Worm (Caenorhabditis elegans) whole organism, young adult: ENCODE measurements around the gene srv-11.
A peak's percentile ranks its signal among the peaks of the same experiment; 100 is the strongest.

ENCODE experiments used
- B0261.1 ChIP-seq: sonication (generic microtip); optimal IDR thresholded peaks from 2 replicates; lab custom pipeline; 2016; ENCODE audit warnings: mild to moderate bottlenecking, missing genetic modification characterization, moderate library complexity, missing compliant biosample characterization
- B0336.3 ChIP-seq: fragments of 200-800 bp; sonication (Bioruptor generic); IDR thresholded peaks from 2 replicates; pipeline ENCODE4 v1.3.6; 2022; ENCODE audit warnings: missing genetic modification characterization, missing compliant biosample characterization
- F52B5.7 ChIP-seq: sonication (generic microtip); optimal IDR thresholded peaks from 2 replicates; lab custom pipeline; 2016; ENCODE audit warnings: mild to moderate bottlenecking, missing genetic modification characterization, missing compliant biosample characterization
- F55B11.4 ChIP-seq: sonication (generic microtip); optimal IDR thresholded peaks from 2 replicates; lab custom pipeline; 2016; ENCODE audit warnings: missing compliant biosample characterization, missing genetic modification characterization, borderline replicate concordance; ENCODE audit not compliant: insufficient read depth
- T07F8.4 ChIP-seq: sonication (generic microtip); optimal IDR thresholded peaks from 2 replicates; lab custom pipeline; 2016; ENCODE audit warnings: mild to moderate bottlenecking, missing genetic modification characterization, moderate library complexity, missing compliant biosample characterization
- aptf-2 ChIP-seq: fragments of 200-800 bp; sonication (Bioruptor generic); conservative IDR thresholded peaks from 2 replicates; pipeline ENCODE4 v1.3.6; 2022; ENCODE audit warnings: missing genetic modification reagents, missing genetic modification characterization, missing compliant biosample characterization
- aptf-3 ChIP-seq: fragments of 200-800 bp; sonication (Bioruptor generic); IDR thresholded peaks from 2 replicates; pipeline ENCODE4 v1.3.6; 2022; ENCODE audit warnings: missing genetic modification characterization, missing compliant biosample characterization
- attf-6 ChIP-seq: fragments of 200-800 bp; sonication (Bioruptor generic); IDR thresholded peaks from 2 replicates; pipeline ENCODE4 v1.3.6; 2022; ENCODE audit warnings: missing genetic modification reagents, missing genetic modification characterization, missing compliant biosample characterization
- bed-2 ChIP-seq: fragments of 200-800 bp; sonication (Bioruptor generic); IDR thresholded peaks from 2 replicates; pipeline ENCODE4 v1.3.6; 2022; ENCODE audit warnings: missing genetic modification reagents, missing genetic modification characterization, missing compliant biosample characterization
- ceh-79 ChIP-seq: sonication (generic microtip); optimal IDR thresholded peaks from 2 replicates; lab custom pipeline; 2017; ENCODE audit warnings: mild to moderate bottlenecking, missing genetic modification characterization, missing compliant biosample characterization
- ceh-91 ChIP-seq: fragments of 200-800 bp; sonication (Bioruptor generic); IDR thresholded peaks from 2 replicates; pipeline ENCODE4 v1.3.6; 2022; ENCODE audit warnings: missing genetic modification reagents, missing genetic modification characterization, missing compliant biosample characterization
- dox-1 ChIP-seq: fragments of 200-800 bp; sonication (Bioruptor generic); IDR thresholded peaks from 2 replicates; pipeline ENCODE4 v1.3.6; 2022; ENCODE audit warnings: missing genetic modification reagents, missing genetic modification characterization, missing compliant biosample characterization
- dpl-1 ChIP-seq: fragments of 150-350 bp; optimal IDR thresholded peaks from 2 replicates; lab custom pipeline; 2014; ENCODE audit warnings: missing biosample characterization, missing genetic modification reagents, missing genetic modification characterization
- egl-18 ChIP-seq: fragments of 200-800 bp; sonication (Bioruptor generic); IDR thresholded peaks from 2 replicates; pipeline ENCODE4 v1.3.6; 2022; ENCODE audit warnings: missing genetic modification reagents, missing genetic modification characterization, missing compliant biosample characterization
- him-1 ChIP-seq: sonication (generic microtip); optimal IDR thresholded peaks from 2 replicates; lab custom pipeline; 2016; ENCODE audit warnings: missing genotype, missing genetic modification reagents, missing genetic modification characterization, missing compliant biosample characterization
- hsf-1 ChIP-seq: fragments of 200-800 bp; sonication (Bioruptor generic); IDR thresholded peaks from 2 replicates; pipeline ENCODE4 v1.3.6; 2022; ENCODE audit warnings: missing genetic modification reagents, missing genetic modification characterization, missing compliant biosample characterization
- let-607 ChIP-seq, 2 experiments: fragments of 200-800 bp in 1 of 2; sonication (Bioruptor generic) in 1 of 2; sonication (generic microtip) in 1 of 2; optimal IDR thresholded peaks; 2 replicates each; lab custom pipeline; 2016 to 2018; ENCODE audit warnings: mild to moderate bottlenecking in 2 of 2, missing compliant biosample characterization in 2 of 2, missing genetic modification characterization in 2 of 2, moderate library complexity in 2 of 2, missing genotype in 1 of 2
- lin-35 ChIP-seq, 3 experiments: fragments of 150-350 bp in 2 of 3; sonication (generic microtip) in 1 of 3; optimal IDR thresholded peaks; 2 replicates each; lab custom pipeline; 2014 to 2018; ENCODE audit warnings: missing biosample characterization in 3 of 3, missing genetic modification characterization in 3 of 3, missing genetic modification reagents in 3 of 3
- lsy-27 ChIP-seq: sonication (generic microtip); optimal IDR thresholded peaks from 2 replicates; lab custom pipeline; 2017; ENCODE audit warnings: missing genetic modification characterization, mild to moderate bottlenecking, missing compliant biosample characterization, antibody characterized with exemption, missing genotype, borderline replicate concordance; ENCODE audit not compliant: insufficient read depth
- mes-4 ChIP-seq: sonication (generic microtip); optimal IDR thresholded peaks from 2 replicates; lab custom pipeline; 2016; ENCODE audit warnings: missing genotype, missing genetic modification characterization, missing compliant biosample characterization
- mxl-1 ChIP-seq: sonication (generic microtip); optimal IDR thresholded peaks from 2 replicates; lab custom pipeline; 2016; ENCODE audit warnings: missing genetic modification characterization, missing compliant biosample characterization
- nfyb-1 ChIP-seq: fragments of 200-800 bp; sonication (Bioruptor generic); IDR thresholded peaks from 2 replicates; pipeline ENCODE4 v1.3.6; 2022; ENCODE audit warnings: missing genetic modification reagents, missing genetic modification characterization, missing compliant biosample characterization
- rec-8 ChIP-seq, 2 experiments: sonication (generic microtip); optimal IDR thresholded peaks; 2 replicates each; lab custom pipeline; 2016; ENCODE audit warnings: mild to moderate bottlenecking in 2 of 2, missing genetic modification characterization in 2 of 2, missing genetic modification reagents in 2 of 2, missing genotype in 2 of 2, missing biosample characterization in 1 of 2, missing compliant biosample characterization in 1 of 2, moderate library complexity in 1 of 2
- repo-1 ChIP-seq: sonication (generic microtip); optimal IDR thresholded peaks from 2 replicates; lab custom pipeline; 2017; ENCODE audit warnings: mild to moderate bottlenecking, missing genetic modification characterization, missing compliant biosample characterization
- snpc-4 ChIP-seq, 5 experiments: fragments of 150-350 bp in 1 of 5; sonication (generic microtip) in 4 of 5; optimal IDR thresholded peaks; 2 replicates each; lab custom pipeline; 2014 to 2018; ENCODE audit warnings: missing genetic modification characterization in 5 of 5, missing biosample characterization in 3 of 5, antibody characterized with exemption in 2 of 5, mild to moderate bottlenecking in 2 of 5, missing compliant biosample characterization in 2 of 5, missing genotype in 2 of 5, moderate library complexity in 2 of 5, missing genetic modification reagents in 1 of 5
- unc-62 ChIP-seq: fragments of 150-350 bp; optimal IDR thresholded peaks from 2 replicates; lab custom pipeline; 2014; ENCODE audit warnings: missing biosample characterization, missing genetic modification reagents, missing genetic modification characterization
- zim-3 ChIP-seq: sonication (generic microtip); optimal IDR thresholded peaks from 2 replicates; lab custom pipeline; 2017; ENCODE audit warnings: mild to moderate bottlenecking, missing genetic modification characterization, moderate library complexity, missing compliant biosample characterization
- ztf-25 ChIP-seq: fragments of 200-800 bp; sonication (Bioruptor generic); IDR thresholded peaks from 2 replicates; pipeline ENCODE4 v1.3.6; 2022; ENCODE audit warnings: missing genetic modification reagents, missing genetic modification characterization, missing compliant biosample characterization
- ztf-3 ChIP-seq: fragments of 200-800 bp; sonication (Bioruptor generic); optimal IDR thresholded peaks from 2 replicates; lab custom pipeline; 2018; ENCODE audit warnings: mild to moderate bottlenecking, missing genetic modification characterization, missing compliant biosample characterization
- ztf-6 ChIP-seq: fragments of 200-800 bp; sonication (Bioruptor generic); IDR thresholded peaks from 2 replicates; pipeline ENCODE4 v1.3.6; 2022; ENCODE audit warnings: missing genetic modification reagents, missing genetic modification characterization, missing compliant biosample characterization

The srv-11 gene

DNA sequence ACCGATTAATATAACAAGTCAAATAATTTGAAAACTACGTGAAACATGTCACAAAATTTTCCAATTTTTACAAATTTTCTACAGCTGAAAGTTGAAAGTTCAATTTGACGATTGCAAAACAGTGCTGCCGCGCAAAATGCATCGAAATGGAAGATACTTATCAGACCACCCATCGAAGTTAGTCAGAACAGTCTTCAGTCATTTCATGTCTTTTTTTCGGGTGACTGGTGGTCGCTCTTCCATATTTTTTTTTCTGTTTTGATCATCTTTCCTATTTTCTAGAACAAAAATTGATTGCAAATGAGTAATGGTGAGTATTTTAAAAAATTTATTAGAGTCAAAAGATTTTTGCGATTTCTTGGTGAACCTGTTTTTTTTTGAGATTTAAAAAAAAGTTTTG is 25.7 kb upstream of the srv-11 start, which contains the start of gene F38C2.1:
Gene F38C2.1 (plus strand): TSS at position 301 of the 400 bp plus-strand sequence.
- TF ChIP-seq ztf-25 (GFP tag; lab: Robert Waterston, UW): no peak
- TF ChIP-seq ztf-6: no peak
- no peak for TF ChIP-seq mxl-1 (tag; lab: Kevin White, UChicago)
- no peak for TF ChIP-seq nfyb-1 (GFP tag; lab: Robert Waterston, UW)
- TF ChIP-seq zim-3 (tag; lab: Kevin White, UChicago): no peak
- no peak for TF ChIP-seq aptf-3
- no peak for TF ChIP-seq bed-2 (GFP tag; lab: Robert Waterston, UW)
- TF ChIP-seq dpl-1: no peak
- TF ChIP-seq dox-1 (GFP tag; lab: Robert Waterston, UW): no peak
- no peak for TF ChIP-seq B0261.1
- TF ChIP-seq B0336.3 (GFP tag; lab: Robert Waterston, UW): no peak
- no peak for TF ChIP-seq T07F8.4 (tag; lab: Kevin White, UChicago)
- TF ChIP-seq him-1 (tag; lab: Kevin White, UChicago): no peak
- TF ChIP-seq ceh-79 (tag; lab: Kevin White, UChicago): no peak
- TF ChIP-seq F52B5.7: no peak
- no peak for TF ChIP-seq mes-4 (tag; lab: Kevin White, UChicago)
- no peak for TF ChIP-seq ceh-91

DNA sequence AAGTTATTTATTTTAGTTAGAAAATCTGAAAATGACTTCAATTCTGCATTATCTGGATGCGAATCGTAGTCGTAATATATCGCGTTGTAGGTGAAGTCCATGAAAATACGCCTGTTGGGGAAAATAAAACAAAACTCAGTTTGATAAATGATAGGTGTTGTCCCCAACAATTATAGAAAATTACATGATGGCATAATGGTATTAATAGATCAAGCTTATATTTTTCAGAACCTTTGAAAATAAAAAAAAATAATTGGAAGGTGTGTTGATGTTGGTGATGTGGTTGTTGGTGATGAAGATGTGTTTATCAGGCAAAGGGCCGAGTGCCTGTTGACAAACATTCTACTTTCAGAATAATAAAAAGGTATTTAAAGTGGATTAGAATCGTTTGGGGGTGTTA is 17.1 kb upstream of the srv-11 start, which contains the start of gene srw-61:
Gene srw-61 (minus strand): TSS at position 101 of the 400 bp plus-strand sequence.
- TF ChIP-seq F55B11.4 (tag; lab: Kevin White, UChicago): no peak
- no peak for TF ChIP-seq lsy-27 (tag; lab: Kevin White, UChicago)
- TF ChIP-seq aptf-2: no peak

DNA sequence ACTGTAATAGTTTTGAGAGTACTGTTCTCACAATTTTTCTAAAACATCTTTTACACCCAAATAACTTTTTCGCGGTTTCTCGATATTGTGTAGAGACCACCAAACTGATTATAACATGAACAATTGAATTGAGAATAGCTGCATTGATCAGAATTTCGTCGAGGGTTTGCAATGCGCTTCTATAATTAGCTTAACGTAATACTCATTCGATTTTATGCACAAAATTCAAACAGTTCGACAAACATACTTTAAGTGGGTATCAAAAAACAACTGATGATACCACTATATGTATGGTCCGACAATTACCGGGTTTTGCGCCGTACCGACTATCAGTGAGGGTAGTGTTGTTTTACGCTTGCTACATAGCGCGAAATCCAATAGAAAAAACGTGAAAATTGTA is 15.4 kb upstream of the srv-11 start:
- TF ChIP-seq attf-6 (0 out of 2 replicates have a peak, but pooled peaks have one; percentile 56), snpc-4 (GFP tag; optimal IDR thresholded peaks at IDR 0.05; lab: Kevin White, UChicago) (no peak), snpc-4 (tag; optimal IDR thresholded peaks at IDR 0.05; lab: Kevin White, UChicago) (peak in 3 of 4 experiments; percentile 48 to 65 (median 58)), rec-8 (tag; optimal IDR thresholded peaks at IDR 0.05; lab: Kevin White, UChicago) (no peak)

DNA sequence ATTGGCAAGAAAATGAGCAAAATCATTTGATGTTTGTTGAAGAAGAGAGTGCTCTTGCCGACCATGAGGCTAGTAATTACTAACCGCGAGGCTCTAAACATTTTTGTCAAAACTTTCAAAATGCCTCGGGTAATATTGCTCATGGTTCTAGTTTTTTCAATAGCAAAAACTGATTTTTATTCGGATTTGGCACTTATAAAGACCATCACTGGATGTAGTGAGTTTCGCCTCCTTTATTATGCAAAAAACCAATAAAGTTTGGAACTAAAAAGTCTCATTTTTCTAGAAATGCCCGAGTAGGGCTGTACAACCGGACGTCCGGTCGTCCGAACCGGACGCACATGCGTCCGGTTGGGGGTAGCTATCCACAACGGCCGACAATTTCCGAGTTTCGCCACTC is 11.6 kb upstream of the srv-11 start, which contains the start of the genes hpa-1 and irld-39:
Gene hpa-1 (minus strand): TSS at position 101 of the 400 bp plus-strand sequence.
Gene irld-39 (plus strand): TSS at position 121 of the 400 bp plus-strand sequence.
- TF ChIP-seq let-607 (tag; optimal IDR thresholded peaks at IDR 0.05; lab: Kevin White, UChicago): no peak
- TF ChIP-seq snpc-4 (GFP tag; optimal IDR thresholded peaks at IDR 0.05; lab: Kevin White, UChicago): no peak
- TF ChIP-seq snpc-4 (tag; optimal IDR thresholded peaks at IDR 0.05; lab: Kevin White, UChicago): no peak

DNA sequence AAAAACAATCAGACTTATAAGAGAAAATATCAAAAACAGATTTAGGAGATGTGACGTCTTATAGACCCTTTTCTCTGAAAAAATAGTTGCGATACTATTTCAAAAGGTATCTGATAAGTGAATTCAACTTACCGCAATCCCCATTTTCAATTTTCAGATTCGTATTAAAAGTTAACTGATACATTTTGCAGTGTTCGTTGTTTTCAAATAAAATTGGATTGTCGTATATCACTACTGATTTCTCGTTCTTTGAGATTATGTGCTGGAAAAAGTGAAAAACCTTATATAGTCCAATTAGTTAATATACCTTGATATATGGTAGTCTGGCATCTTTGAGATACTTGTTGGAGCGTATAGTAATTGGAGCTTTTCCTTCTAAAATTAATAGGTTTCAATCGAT is 9.0 kb upstream of the srv-11 start:
- TF ChIP-seq ztf-3 (GFP tag; lab: Kevin White, UChicago): no peak
- no peak for TF ChIP-seq egl-18 (GFP tag; lab: Robert Waterston, UW)
- no peak for TF ChIP-seq lin-35 (GFP tag; optimal IDR thresholded peaks at IDR 0.05; lab: Kevin White, UChicago)
- TF ChIP-seq repo-1 (tag; lab: Kevin White, UChicago): no peak
- no peak for TF ChIP-seq hsf-1

DNA sequence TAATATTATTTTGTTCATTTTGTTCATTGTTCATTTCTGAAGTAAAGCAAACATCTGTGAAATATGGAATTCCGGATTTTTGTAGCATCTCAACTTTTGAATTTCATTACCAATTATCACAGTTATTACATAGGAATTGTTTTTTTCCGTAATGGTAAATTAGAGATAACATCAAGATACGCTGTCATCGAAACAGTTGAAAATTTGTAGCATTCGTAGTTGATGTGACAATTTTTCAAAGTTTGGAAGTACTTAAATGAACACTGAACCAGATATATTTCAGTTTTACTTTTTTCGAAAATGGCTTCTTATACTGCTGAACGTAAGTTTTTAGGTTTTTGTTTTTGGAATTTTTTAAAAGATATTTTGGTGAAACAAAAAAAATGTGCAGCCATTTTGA is 4.3 kb upstream of the srv-11 start, which contains the start of gene H25K10.4:
Gene H25K10.4 (plus strand): TSS at position 301 of the 400 bp plus-strand sequence.
- no peak for TF ChIP-seq attf-6
- no peak for TF ChIP-seq mes-4 (tag; lab: Kevin White, UChicago)
- no peak for TF ChIP-seq unc-62 (GFP tag; lab: Kevin White, UChicago)
